Worm (Caenorhabditis elegans) whole organism, L1 larva: ENCODE data around the gene srv-29.

Experiments used
- C16A3.4 ChIP-seq: fragments of 150-350 bp; optimal IDR thresholded peaks from 2 replicates; lab custom pipeline; 2014; ENCODE audit warnings: missing biosample characterization, missing genetic modification characterization
- blmp-1 ChIP-seq: fragments of 150-350 bp; optimal IDR thresholded peaks from 2 replicates; lab custom pipeline; 2014; ENCODE audit warnings: missing biosample characterization, missing genetic modification characterization
- ceh-82 ChIP-seq, 3 experiments: fragments of 150-350 bp in 1 of 3; sonication (generic microtip) in 2 of 3; optimal IDR thresholded peaks; 2 replicates each; lab custom pipeline; 2014 to 2017; ENCODE audit warnings: missing biosample characterization in 3 of 3, missing genetic modification characterization in 3 of 3
- ceh-88 ChIP-seq: fragments of 200-800 bp; sonication (Bioruptor generic); IDR thresholded peaks from 2 replicates; pipeline ENCODE4 v1.3.6; 2022; ENCODE audit warnings: missing genetic modification characterization, missing compliant biosample characterization
- dpl-1 ChIP-seq, 3 experiments: fragments of 150-350 bp in 2 of 3; sonication (generic microtip) in 1 of 3; optimal IDR thresholded peaks; 2 replicates each; lab custom pipeline; 2014 to 2017; ENCODE audit warnings: missing biosample characterization in 3 of 3, missing genetic modification characterization in 3 of 3, missing genetic modification reagents in 3 of 3
- dsc-1 ChIP-seq: sonication (generic microtip); optimal IDR thresholded peaks from 2 replicates; lab custom pipeline; 2016; ENCODE audit warnings: mild to moderate bottlenecking, missing genetic modification characterization, missing compliant biosample characterization
- efl-1 ChIP-seq, 4 experiments: fragments of 150-350 bp; optimal IDR thresholded peaks in 3 of 4; peaks in 1 of 4; 1 replicate in 1 of 4; 2 replicates in 3 of 4; lab custom pipeline; 2014; ENCODE audit warnings: missing biosample characterization in 2 of 4, missing genetic modification characterization in 2 of 4, missing genetic modification reagents in 2 of 4
- elt-2 ChIP-seq: sonication (generic microtip); optimal IDR thresholded peaks from 2 replicates; lab custom pipeline; 2016; ENCODE audit warnings: missing genetic modification characterization, mild to moderate bottlenecking, inconsistent platforms, missing compliant biosample characterization, missing genetic modification reagents
- fkh-8 ChIP-seq: sonication (generic microtip); optimal IDR thresholded peaks from 2 replicates; lab custom pipeline; 2016; ENCODE audit warnings: mild to moderate bottlenecking, missing genetic modification characterization, missing compliant biosample characterization
- hlh-4 ChIP-seq: sonication (generic microtip); optimal IDR thresholded peaks from 2 replicates; lab custom pipeline; 2016; ENCODE audit warnings: mild to moderate bottlenecking, missing genetic modification characterization, missing compliant biosample characterization
- hpl-2 ChIP-seq: fragments of 150-350 bp; optimal IDR thresholded peaks from 2 replicates; lab custom pipeline; 2014; ENCODE audit warnings: missing biosample characterization, missing genetic modification reagents, missing genetic modification characterization
- isw-1 ChIP-seq: fragments of 200-800 bp; sonication (Bioruptor generic); IDR thresholded peaks from 2 replicates; pipeline ENCODE4 v1.3.6; 2022; ENCODE audit warnings: missing genetic modification characterization, missing compliant biosample characterization
- lin-14 ChIP-seq: fragments of 200-800 bp; sonication (Bioruptor generic); optimal IDR thresholded peaks from 2 replicates; lab custom pipeline; 2018; ENCODE audit warnings: mild to moderate bottlenecking, missing genetic modification characterization, moderate library complexity, missing compliant biosample characterization
- lin-15B ChIP-seq: fragments of 150-350 bp; sonication (generic microtip); optimal IDR thresholded peaks from 3 replicates; lab custom pipeline; 2014; ENCODE audit warnings: missing biosample characterization, missing genetic modification characterization
- lin-35 ChIP-seq, 2 experiments: fragments of 150-350 bp; optimal IDR thresholded peaks; 2 replicates each; lab custom pipeline; 2014; ENCODE audit warnings: missing biosample characterization in 2 of 2, missing genetic modification characterization in 2 of 2, missing genetic modification reagents in 2 of 2
- lin-39 ChIP-seq: fragments of 150-350 bp; optimal IDR thresholded peaks from 2 replicates; lab custom pipeline; 2014; ENCODE audit warnings: missing biosample characterization, missing genetic modification reagents, missing genetic modification characterization
- lir-3 ChIP-seq: sonication (generic microtip); optimal IDR thresholded peaks from 2 replicates; lab custom pipeline; 2016; ENCODE audit warnings: mild to moderate bottlenecking, missing genetic modification characterization, moderate library complexity, missing compliant biosample characterization; ENCODE audit not compliant: poor library complexity
- mdl-1 ChIP-seq, 2 experiments: fragments of 150-350 bp; optimal IDR thresholded peaks; 2 replicates each; lab custom pipeline; 2014 to 2017; ENCODE audit warnings: missing biosample characterization in 2 of 2, missing genetic modification characterization in 2 of 2, inconsistent platforms in 1 of 2
- mep-1 ChIP-seq: fragments of 150-350 bp; optimal IDR thresholded peaks from 2 replicates; lab custom pipeline; 2014; ENCODE audit warnings: missing biosample characterization, missing genetic modification characterization
- nhr-19 ChIP-seq: fragments of 200-800 bp; sonication (Bioruptor generic); conservative IDR thresholded peaks from 2 replicates; pipeline ENCODE4 v1.3.6; 2022; ENCODE audit warnings: missing genetic modification characterization, missing compliant biosample characterization
- nhr-20 ChIP-seq: sonication (generic microtip); optimal IDR thresholded peaks from 2 replicates; lab custom pipeline; 2016; ENCODE audit warnings: mild to moderate bottlenecking, missing genetic modification characterization, missing compliant biosample characterization
- nhr-237 ChIP-seq: fragments of 150-350 bp; optimal IDR thresholded peaks from 2 replicates; lab custom pipeline; 2014; ENCODE audit warnings: missing biosample characterization, missing genetic modification characterization
- nhr-77 ChIP-seq: fragments of 150-350 bp; optimal IDR thresholded peaks from 2 replicates; lab custom pipeline; 2014; ENCODE audit warnings: missing biosample characterization, missing genetic modification characterization
- nhr-84 ChIP-seq: sonication (generic microtip); optimal IDR thresholded peaks from 2 replicates; lab custom pipeline; 2017; ENCODE audit warnings: missing biosample characterization, missing genetic modification characterization
- nhr-90 ChIP-seq: sonication (generic microtip); optimal IDR thresholded peaks from 2 replicates; lab custom pipeline; 2016; ENCODE audit warnings: mild to moderate bottlenecking, missing genetic modification characterization, missing compliant biosample characterization; ENCODE audit not compliant: poor library complexity
- pqm-1 ChIP-seq: sonication (generic microtip); optimal IDR thresholded peaks from 3 replicates; lab custom pipeline; 2017; ENCODE audit warnings: missing biosample characterization, missing genetic modification characterization
- sox-4 ChIP-seq: sonication (generic microtip); optimal IDR thresholded peaks from 2 replicates; lab custom pipeline; 2016; ENCODE audit warnings: missing genetic modification characterization, missing compliant biosample characterization
- tlp-1 ChIP-seq: fragments of 150-350 bp; optimal IDR thresholded peaks from 2 replicates; lab custom pipeline; 2014; ENCODE audit warnings: missing biosample characterization, missing genetic modification characterization
- unc-130 ChIP-seq: fragments of 150-350 bp; optimal IDR thresholded peaks from 2 replicates; lab custom pipeline; 2017; ENCODE audit warnings: missing biosample characterization, missing genetic modification characterization, inconsistent platforms
- unc-30 ChIP-seq: sonication (generic microtip); optimal IDR thresholded peaks from 2 replicates; lab custom pipeline; 2017; ENCODE audit warnings: missing biosample characterization, missing genetic modification characterization
- unc-98 ChIP-seq: fragments of 200-800 bp; sonication (Bioruptor generic); IDR thresholded peaks from 2 replicates; pipeline ENCODE4 v1.3.6; 2022; ENCODE audit warnings: missing genetic modification characterization, missing compliant biosample characterization
- ztf-11 ChIP-seq, 2 experiments: sonication (generic microtip); optimal IDR thresholded peaks; 2 replicates each; lab custom pipeline; 2016 to 2017; ENCODE audit warnings: missing genetic modification characterization in 2 of 2, missing biosample characterization in 1 of 2, missing compliant biosample characterization in 1 of 2
- ztf-4 ChIP-seq: fragments of 150-350 bp; optimal IDR thresholded peaks from 2 replicates; lab custom pipeline; 2014; ENCODE audit warnings: missing biosample characterization, missing genetic modification characterization

The srv-29 gene

DNA sequence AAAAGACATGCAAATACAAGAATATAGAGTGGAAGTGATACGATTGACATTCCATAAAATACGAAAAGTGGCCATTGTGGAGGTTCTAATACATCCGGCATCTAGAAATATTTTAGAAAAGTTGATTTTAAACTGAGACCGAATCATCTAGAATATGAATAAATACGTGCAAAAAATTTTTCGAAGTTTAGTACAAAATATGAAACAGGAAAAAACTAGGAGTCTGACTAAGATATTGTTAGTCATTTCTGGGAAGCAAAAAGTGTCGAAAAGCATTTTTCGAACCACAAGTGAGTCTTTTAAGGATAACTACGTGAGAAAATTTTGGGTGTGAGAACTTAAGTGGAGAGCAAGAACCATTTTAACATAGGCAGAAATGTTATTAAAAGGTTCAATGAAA lies 15.7 kb upstream of the srv-29 start, which contains the start of gene srv-32:
Gene srv-32, minus strand, starts transcription at position 101 of the 400 bp plus-strand sequence.
- no peak for TF ChIP-seq blmp-1 (tag; lab: Kevin White, UChicago)
- no peak for TF ChIP-seq ceh-82 (tag; optimal IDR thresholded peaks at IDR 0.05; lab: Kevin White, UChicago)
- TF ChIP-seq tlp-1, result no peak
- no peak for TF ChIP-seq sox-4 (tag; lab: Kevin White, UChicago)
- no peak for TF ChIP-seq nhr-237
- no peak for TF ChIP-seq dsc-1 (tag; lab: Kevin White, UChicago)
- TF ChIP-seq unc-130 (tag; lab: Kevin White, UChicago), result no peak
- no peak for TF ChIP-seq hlh-4 (tag; lab: Kevin White, UChicago)
- TF ChIP-seq nhr-77, result no peak
- no peak for TF ChIP-seq mdl-1 (tag; optimal IDR thresholded peaks at IDR 0.05; lab: Kevin White, UChicago)
- no peak for TF ChIP-seq mep-1 (tag; lab: Kevin White, UChicago)
- no peak for TF ChIP-seq nhr-84
- TF ChIP-seq ceh-88 (GFP tag; lab: Robert Waterston, UW), result no peak

DNA sequence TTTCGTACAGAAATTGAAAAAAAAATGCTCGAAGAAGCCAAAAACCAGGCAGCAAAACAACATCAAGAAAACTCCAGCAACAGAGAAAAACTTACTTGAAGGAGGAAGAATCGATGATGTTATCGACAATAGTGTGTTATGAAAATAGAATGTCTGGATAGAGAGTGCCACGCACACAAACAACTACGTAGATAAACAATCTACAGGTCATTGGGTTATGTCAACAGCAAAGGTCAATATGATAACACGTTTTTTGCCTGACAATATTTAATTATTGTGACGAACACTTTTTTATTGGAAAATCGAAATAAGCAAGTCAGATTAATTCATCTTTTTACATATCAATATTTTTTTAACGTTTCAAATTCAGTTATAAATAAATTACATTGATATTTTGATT lies 13.0 kb upstream of the srv-29 start, which contains the start of gene sams-5:
Gene sams-5, minus strand, starts transcription at position 131 of the 400 bp plus-strand sequence.
- no peak for TF ChIP-seq ztf-4 (tag; lab: Kevin White, UChicago)
- TF ChIP-seq lin-35 (GFP tag; optimal IDR thresholded peaks at IDR 0.05; lab: Kevin White, UChicago), result no peak
- no peak for TF ChIP-seq nhr-20 (tag; lab: Kevin White, UChicago)
- no peak for TF ChIP-seq lin-14 (GFP tag; lab: Kevin White, UChicago)
- TF ChIP-seq lir-3, result no peak
- TF ChIP-seq, all 84 proteins: peak for 0

DNA sequence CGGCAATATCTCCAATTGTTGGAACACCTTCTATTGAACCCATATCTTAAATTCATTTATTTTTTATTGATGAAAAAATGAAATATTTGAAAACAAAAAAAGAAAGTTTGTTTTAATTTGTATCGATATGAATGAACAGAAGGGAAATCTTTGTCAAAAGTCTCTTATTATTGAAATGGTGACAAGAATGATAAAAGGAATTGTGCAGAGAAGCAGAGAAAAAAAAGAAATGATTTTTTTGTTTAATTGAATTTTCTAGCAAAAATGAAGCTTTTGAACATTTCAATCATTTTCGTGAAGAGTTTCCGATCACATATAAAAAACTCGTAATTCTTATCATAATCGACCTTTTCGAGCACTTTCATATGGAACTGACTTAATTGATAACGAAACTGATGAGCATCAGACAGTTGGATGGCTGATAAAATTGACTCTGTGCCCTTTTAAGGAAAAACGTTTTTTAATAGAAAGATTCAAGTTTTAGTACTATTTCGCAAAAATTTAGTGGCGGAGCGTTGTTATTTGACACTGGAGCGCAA lies 9.3 kb upstream of the srv-29 start, which contains the start of the genes aat-4 and T13A10.1:
Gene aat-4, minus strand, starts transcription at position 51 of the 539 bp plus-strand sequence.
Gene T13A10.1, plus strand, starts transcription at position 411 of the 539 bp plus-strand sequence.
- peak; percentile 55 for TF ChIP-seq elt-2 (tag; lab: Kevin White, UChicago)
- peak; percentile 65 for TF ChIP-seq pqm-1
- TF ChIP-seq unc-98 (GFP tag; lab: Robert Waterston, UW), result no peak
- TF ChIP-seq isw-1 (GFP tag; lab: Robert Waterston, UW), result no peak
- peak; percentile 39 for TF ChIP-seq tlp-1

DNA sequence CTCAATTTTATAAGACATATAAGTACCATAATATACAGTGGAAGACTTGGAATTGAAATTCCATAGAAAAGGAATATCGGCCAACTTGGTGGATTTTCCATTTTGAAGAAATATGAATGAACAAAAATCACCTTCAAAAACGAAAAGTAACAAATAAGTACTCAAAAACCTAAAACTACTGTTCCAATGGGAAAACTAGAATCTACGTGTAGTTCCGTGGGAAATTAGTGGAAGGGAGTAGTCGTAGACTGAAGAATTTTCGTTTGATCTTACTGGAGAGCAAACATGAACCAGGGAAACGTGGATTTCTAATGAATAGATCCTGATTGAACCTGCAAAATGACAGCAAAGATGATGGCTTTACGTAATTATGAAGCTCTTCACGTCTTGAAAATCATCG lies 5.5 kb upstream of the srv-29 start, which contains the start of gene srv-31:
Gene srv-31, minus strand, starts transcription at position 101 of the 400 bp plus-strand sequence.
- no peak for TF ChIP-seq ztf-11 (tag; optimal IDR thresholded peaks at IDR 0.05; lab: Kevin White, UChicago)
- no peak for TF ChIP-seq C16A3.4 (tag; lab: Kevin White, UChicago)
- no peak for TF ChIP-seq fkh-8
- no peak for TF ChIP-seq dsc-1 (tag; lab: Kevin White, UChicago)
- TF ChIP-seq nhr-19, result no peak
- TF ChIP-seq unc-30 (tag; lab: Kevin White, UChicago), result no peak
- no peak for TF ChIP-seq nhr-90 (tag; lab: Kevin White, UChicago)
- no peak for TF ChIP-seq lin-14 (GFP tag; lab: Kevin White, UChicago)
- TF ChIP-seq pqm-1, result no peak

DNA sequence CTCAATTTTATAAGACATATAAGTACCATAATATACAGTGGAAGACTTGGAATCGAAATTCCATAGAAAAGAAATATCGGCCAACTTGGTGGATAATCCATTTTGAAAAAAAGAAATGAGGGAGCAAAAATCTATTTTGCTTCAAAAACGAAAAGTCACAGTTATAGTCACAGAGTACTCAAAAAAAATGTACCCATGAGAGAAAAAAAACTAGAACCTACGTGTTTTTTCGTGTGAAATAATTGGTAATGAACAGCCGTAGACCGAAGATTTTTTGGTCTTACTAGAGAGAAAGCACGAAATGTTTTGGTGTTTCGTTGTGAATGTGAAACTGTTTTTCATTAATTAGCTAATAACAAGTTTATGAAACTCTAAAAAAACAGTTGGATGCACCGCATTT lies 2.9 kb upstream of the srv-29 start, which contains the start of gene srv-30:
Gene srv-30, minus strand, starts transcription at position 101 of the 400 bp plus-strand sequence.
- TF ChIP-seq isw-1 (GFP tag; lab: Robert Waterston, UW) (no peak), nhr-90 (tag; lab: Kevin White, UChicago) (no peak), lin-39 (no peak), nhr-19 (no peak), hpl-2 (no peak), lin-15B (tag; lab: Kevin White, UChicago) (no peak)

DNA sequence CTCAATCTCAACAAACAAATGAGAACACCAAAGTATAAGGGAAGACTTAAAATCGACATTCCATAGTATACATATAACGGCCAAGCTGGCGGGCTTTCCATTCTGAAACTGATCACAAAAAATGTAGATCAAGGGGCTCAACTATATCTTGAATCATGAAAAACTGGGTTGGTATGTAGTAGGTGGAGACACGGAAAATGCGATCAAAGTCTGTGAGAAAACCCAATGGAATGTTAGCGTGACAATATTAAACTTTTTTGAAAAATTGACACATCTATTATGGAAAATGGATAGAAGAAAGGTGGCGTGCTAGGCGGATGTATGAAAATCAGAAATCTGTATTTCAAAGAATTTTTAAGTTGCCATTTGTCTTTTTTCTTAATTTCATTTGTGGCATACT lies 3.2 kb downstream of the srv-29 start, which contains the start of gene srv-28:
Gene srv-28, minus strand, starts transcription at position 101 of the 400 bp plus-strand sequence.
- TF ChIP-seq dpl-1 (GFP tag; optimal IDR thresholded peaks at IDR 0.05; lab: Kevin White, UChicago), result no peak
- no peak for TF ChIP-seq efl-1 (optimal IDR thresholded peaks at IDR 0.05; lab: Kevin White, UChicago)
- peak in 1 of 2 experiments; percentile 2 for TF ChIP-seq efl-1 (GFP tag; optimal IDR thresholded peaks at IDR 0.05 in 1 of 2; lab: Kevin White, UChicago)
